Worm (Caenorhabditis elegans): ENCODE data around the gene ckb-1.

- no peak for TF ChIP-seq ceh-82 (tag; optimal IDR thresholded peaks at IDR 0.05)
- no peak for TF ChIP-seq nhr-76 (tag; optimal IDR thresholded peaks at IDR 0.05)
- TF ChIP-seq snpc-4 (tag; optimal IDR thresholded peaks at IDR 0.05): no peak
- no peak for TF ChIP-seq jun-1 (tag; optimal IDR thresholded peaks at IDR 0.05)
- TF ChIP-seq ceh-28 (tag; optimal IDR thresholded peaks at IDR 0.05): no peak
- no peak for TF ChIP-seq eor-1 (tag; optimal IDR thresholded peaks at IDR 0.05)
- no peak for TF ChIP-seq mml-1 (tag; optimal IDR thresholded peaks at IDR 0.05)
- no peak for TF ChIP-seq lin-39 (tag; optimal IDR thresholded peaks at IDR 0.05)
- TF ChIP-seq ztf-11 (tag; optimal IDR thresholded peaks at IDR 0.05): no peak
- no peak for TF ChIP-seq nhr-23 (tag; optimal IDR thresholded peaks at IDR 0.05)
- TF ChIP-seq ama-1 (optimal IDR thresholded peaks at IDR 0.05): no peak
- no peak for TF ChIP-seq nhr-25 (tag; optimal IDR thresholded peaks at IDR 0.05)
- no peak for TF ChIP-seq unc-39 (tag; optimal IDR thresholded peaks at IDR 0.05)
- no peak for TF ChIP-seq aly-2 (tag; optimal IDR thresholded peaks at IDR 0.05)
These were observed 19.4 kb downstream of the ckb-1 start, which contains the start of gene pals-28 for ce11 chrIII:4384487-4384886.

Data from whole organism, L3 larva.